Fruit fly (Drosophila melanogaster): ENCODE measurements around the gene Tgs1.

DNA sequence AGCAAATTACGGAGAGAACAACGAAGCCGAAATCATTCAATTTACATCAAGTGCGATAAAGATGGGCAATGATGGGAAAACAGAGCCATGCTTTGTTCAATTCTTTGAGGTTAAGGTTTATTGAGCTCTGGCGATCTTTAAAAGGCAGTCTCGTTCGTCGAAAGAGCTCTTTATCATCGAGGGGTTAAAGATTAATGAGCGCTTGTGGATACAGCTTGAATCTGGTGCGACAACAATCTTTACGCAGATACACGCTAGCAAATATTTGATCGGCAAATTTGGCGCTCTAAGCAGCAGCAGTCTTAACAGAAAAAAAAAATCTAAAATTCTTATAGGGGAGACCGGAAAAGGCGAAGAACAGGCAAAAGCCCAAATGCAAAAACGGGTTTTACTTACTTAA is 40.8 kb downstream of the Tgs1 start:
- TF ChIP-seq CG8478 (optimal IDR thresholded peaks at IDR 0.05) (no peak), CTCF (optimal IDR thresholded peaks at IDR 0.05) (no peak)
